Worm (Caenorhabditis elegans): ENCODE measurements around the gene R05A10.1.

- TF ChIP-seq K02D7.2 (tag; optimal IDR thresholded peaks at IDR 0.05): no peak
- no peak for TF ChIP-seq syd-9 (tag; optimal IDR thresholded peaks at IDR 0.05)
- no peak for TF ChIP-seq unc-42 (tag; optimal IDR thresholded peaks at IDR 0.05)
- TF ChIP-seq ceh-48 (tag; optimal IDR thresholded peaks at IDR 0.05): no peak
- no peak for TF ChIP-seq pqm-1 (tag; optimal IDR thresholded peaks at IDR 0.05)
- TF ChIP-seq dmd-4 (tag; optimal IDR thresholded peaks at IDR 0.05; ENCODE audit: borderline replicate concordance): no peak
- TF ChIP-seq hlh-30 (tag; optimal IDR thresholded peaks at IDR 0.05; ENCODE audit: insufficient read depth): no peak
- no peak for TF ChIP-seq pha-4 (tag; optimal IDR thresholded peaks at IDR 0.05)
- TF ChIP-seq hlh-15 (tag; optimal IDR thresholded peaks at IDR 0.05): no peak
- no peak for TF ChIP-seq ahr-1 (tag; optimal IDR thresholded peaks at IDR 0.05)
- no peak for TF ChIP-seq fkh-10 (GFP tag; optimal IDR thresholded peaks at IDR 0.05)
- no peak for TF ChIP-seq che-1 (tag; optimal IDR thresholded peaks at IDR 0.05)
- TF ChIP-seq pag-3 (tag; optimal IDR thresholded peaks at IDR 0.05; ENCODE audit: borderline replicate concordance): no peak
- TF ChIP-seq nfya-1 (tag; optimal IDR thresholded peaks at IDR 0.05): no peak
These were observed 21.0 kb downstream of the R05A10.1 start, which contains the start of gene F02H6.3 for ce11 chrIV:14203162-14203561.
